Worm (Caenorhabditis elegans) whole organism, L2 larva: ENCODE data around the gene hrpa-2.

Experiments used
- C34F6.9 ChIP-seq: fragments of 150-350 bp; optimal IDR thresholded peaks from 2 replicates; lab custom pipeline; 2014; ENCODE audit warnings: missing biosample characterization, missing genetic modification characterization
- F13H6.1 ChIP-seq: sonication (generic microtip); optimal IDR thresholded peaks from 2 replicates; lab custom pipeline; 2016; ENCODE audit warnings: missing genetic modification characterization, missing compliant biosample characterization
- R02D3.7 ChIP-seq: fragments of 150-350 bp; optimal IDR thresholded peaks from 2 replicates; lab custom pipeline; 2014; ENCODE audit warnings: missing biosample characterization, missing genetic modification characterization
- ZK546.5 ChIP-seq: sonication (generic microtip); optimal IDR thresholded peaks from 2 replicates; lab custom pipeline; 2017; ENCODE audit warnings: missing biosample characterization, missing genetic modification characterization
- aly-2 ChIP-seq: fragments of 150-350 bp; optimal IDR thresholded peaks from 2 replicates; lab custom pipeline; 2014; ENCODE audit warnings: missing biosample characterization, missing genetic modification characterization
- ama-1 ChIP-seq: fragments of 150-350 bp; optimal IDR thresholded peaks from 2 replicates; lab custom pipeline; 2018; ENCODE audit warnings: inconsistent platforms
- blmp-1 ChIP-seq: sonication (generic microtip); optimal IDR thresholded peaks from 2 replicates; lab custom pipeline; 2017; ENCODE audit warnings: missing genetic modification characterization, mild to moderate bottlenecking, missing compliant biosample characterization, antibody characterized with exemption, moderate library complexity; ENCODE audit not compliant: insufficient read depth
- ceh-16 ChIP-seq: fragments of 150-350 bp; optimal IDR thresholded peaks from 2 replicates; lab custom pipeline; 2014; ENCODE audit warnings: missing biosample characterization, missing genetic modification characterization
- ceh-82 ChIP-seq: fragments of 150-350 bp; optimal IDR thresholded peaks from 2 replicates; lab custom pipeline; 2014; ENCODE audit warnings: missing biosample characterization, missing genetic modification characterization
- crh-2 ChIP-seq: sonication (generic microtip); optimal IDR thresholded peaks from 2 replicates; lab custom pipeline; 2017; ENCODE audit warnings: missing biosample characterization, missing genetic modification characterization
- dmd-4 ChIP-seq: sonication (generic microtip); optimal IDR thresholded peaks from 2 replicates; lab custom pipeline; 2017; ENCODE audit warnings: missing biosample characterization, missing genetic modification characterization
- egl-27 ChIP-seq: sonication (generic microtip); optimal IDR thresholded peaks from 3 replicates; lab custom pipeline; 2017; ENCODE audit warnings: missing biosample characterization, missing genetic modification reagents, missing genetic modification characterization
- elt-1 ChIP-seq: fragments of 150-350 bp; optimal IDR thresholded peaks from 2 replicates; lab custom pipeline; 2014; ENCODE audit warnings: missing biosample characterization, missing genetic modification characterization
- fos-1 ChIP-seq: fragments of 150-350 bp; optimal IDR thresholded peaks from 2 replicates; lab custom pipeline; 2014; ENCODE audit warnings: missing biosample characterization, missing genetic modification characterization
- gmeb-1 ChIP-seq: fragments of 150-350 bp; optimal IDR thresholded peaks from 2 replicates; lab custom pipeline; 2014; ENCODE audit warnings: missing biosample characterization, missing genetic modification characterization
- lin-11 ChIP-seq: fragments of 150-350 bp; sonication (generic microtip); optimal IDR thresholded peaks from 2 replicates; lab custom pipeline; 2014; ENCODE audit warnings: missing biosample characterization, missing genetic modification characterization, inconsistent platforms, mixed read lengths
- lin-13 ChIP-seq: fragments of 150-350 bp; optimal IDR thresholded peaks from 2 replicates; lab custom pipeline; 2014; ENCODE audit warnings: missing biosample characterization, missing genetic modification reagents, missing genetic modification characterization
- lin-39 ChIP-seq: fragments of 150-350 bp; optimal IDR thresholded peaks from 2 replicates; lab custom pipeline; 2014; ENCODE audit warnings: missing biosample characterization, missing genetic modification reagents, missing genetic modification characterization
- lsy-2 ChIP-seq, 2 experiments: fragments of 150-350 bp in 1 of 2; sonication (generic microtip) in 1 of 2; optimal IDR thresholded peaks; 2 replicates each; lab custom pipeline; 2014 to 2017; ENCODE audit warnings: missing biosample characterization in 2 of 2, missing genetic modification characterization in 2 of 2
- mab-5 ChIP-seq: fragments of 150-350 bp; optimal IDR thresholded peaks from 2 replicates; lab custom pipeline; 2014; ENCODE audit warnings: missing biosample characterization, missing genetic modification characterization
- mbf-1 ChIP-seq: sonication (generic microtip); optimal IDR thresholded peaks from 2 replicates; lab custom pipeline; 2017; ENCODE audit warnings: missing biosample characterization, missing genetic modification characterization
- mdl-1 ChIP-seq, 2 experiments: fragments of 150-350 bp in 1 of 2; sonication (generic microtip) in 1 of 2; optimal IDR thresholded peaks; 2 replicates each; lab custom pipeline; 2017; ENCODE audit warnings: missing biosample characterization in 2 of 2, missing genetic modification characterization in 2 of 2
- nhr-10 ChIP-seq: sonication (generic microtip); optimal IDR thresholded peaks from 2 replicates; lab custom pipeline; 2017; ENCODE audit warnings: missing biosample characterization, missing genetic modification characterization
- nhr-11 ChIP-seq: fragments of 150-350 bp; optimal IDR thresholded peaks from 2 replicates; lab custom pipeline; 2014; ENCODE audit warnings: missing biosample characterization, missing genetic modification characterization
- nhr-12 ChIP-seq: fragments of 150-350 bp; optimal IDR thresholded peaks from 2 replicates; lab custom pipeline; 2014; ENCODE audit warnings: missing biosample characterization, missing genetic modification characterization
- nhr-129 ChIP-seq: fragments of 150-350 bp; optimal IDR thresholded peaks from 2 replicates; lab custom pipeline; 2014; ENCODE audit warnings: missing biosample characterization, missing genetic modification characterization
- nhr-21 ChIP-seq: fragments of 150-350 bp; optimal IDR thresholded peaks from 2 replicates; lab custom pipeline; 2014; ENCODE audit warnings: missing biosample characterization, missing genetic modification characterization
- nhr-25 ChIP-seq: fragments of 150-350 bp; sonication (generic microtip); optimal IDR thresholded peaks from 3 replicates; lab custom pipeline; 2014; ENCODE audit warnings: missing biosample characterization, missing genetic modification characterization
- nhr-6 ChIP-seq: fragments of 150-350 bp; optimal IDR thresholded peaks from 2 replicates; lab custom pipeline; 2014; ENCODE audit warnings: missing biosample characterization, missing genetic modification characterization
- nhr-77 ChIP-seq: fragments of 150-350 bp; optimal IDR thresholded peaks from 2 replicates; lab custom pipeline; 2014; ENCODE audit warnings: missing biosample characterization, missing genetic modification characterization
- peb-1 ChIP-seq: fragments of 150-350 bp; optimal IDR thresholded peaks from 2 replicates; lab custom pipeline; 2014; ENCODE audit warnings: missing biosample characterization, missing genetic modification characterization
- sem-4 ChIP-seq: fragments of 150-350 bp; optimal IDR thresholded peaks from 2 replicates; lab custom pipeline; 2014; ENCODE audit warnings: missing biosample characterization, missing genetic modification reagents, missing genetic modification characterization
- skn-1 ChIP-seq: sonication (generic microtip); optimal IDR thresholded peaks from 2 replicates; lab custom pipeline; 2017; ENCODE audit warnings: missing biosample characterization, missing genetic modification characterization
- sma-9 ChIP-seq, 2 experiments: fragments of 150-350 bp in 1 of 2; sonication (generic microtip) in 1 of 2; optimal IDR thresholded peaks; 2 replicates each; lab custom pipeline; 2014 to 2016; ENCODE audit warnings: missing genetic modification characterization in 2 of 2, mild to moderate bottlenecking in 1 of 2, missing biosample characterization in 1 of 2, missing compliant biosample characterization in 1 of 2, missing genetic modification reagents in 1 of 2, moderate library complexity in 1 of 2
- snpc-4 ChIP-seq: fragments of 150-350 bp; optimal IDR thresholded peaks from 2 replicates; lab custom pipeline; 2014; ENCODE audit warnings: missing biosample characterization, missing genetic modification characterization
- unc-55 ChIP-seq: fragments of 150-350 bp; sonication (generic microtip); optimal IDR thresholded peaks from 3 replicates; lab custom pipeline; 2014; ENCODE audit warnings: missing biosample characterization, missing genetic modification reagents, missing genetic modification characterization
- zag-1 ChIP-seq: fragments of 150-350 bp; optimal IDR thresholded peaks from 2 replicates; lab custom pipeline; 2014; ENCODE audit warnings: missing biosample characterization, missing genetic modification characterization
- ztf-1 ChIP-seq: fragments of 200-800 bp; sonication (Bioruptor generic); conservative IDR thresholded peaks from 2 replicates; pipeline ENCODE4 v1.3.6; 2022; ENCODE audit warnings: missing genetic modification characterization, missing compliant biosample characterization
- ztf-11 ChIP-seq: sonication (generic microtip); optimal IDR thresholded peaks from 2 replicates; lab custom pipeline; 2017; ENCODE audit warnings: missing biosample characterization, missing genetic modification characterization
- ztf-4 ChIP-seq: fragments of 150-350 bp; optimal IDR thresholded peaks from 2 replicates; lab custom pipeline; 2014; ENCODE audit warnings: missing biosample characterization, missing genetic modification characterization

The hrpa-2 gene

DNA sequence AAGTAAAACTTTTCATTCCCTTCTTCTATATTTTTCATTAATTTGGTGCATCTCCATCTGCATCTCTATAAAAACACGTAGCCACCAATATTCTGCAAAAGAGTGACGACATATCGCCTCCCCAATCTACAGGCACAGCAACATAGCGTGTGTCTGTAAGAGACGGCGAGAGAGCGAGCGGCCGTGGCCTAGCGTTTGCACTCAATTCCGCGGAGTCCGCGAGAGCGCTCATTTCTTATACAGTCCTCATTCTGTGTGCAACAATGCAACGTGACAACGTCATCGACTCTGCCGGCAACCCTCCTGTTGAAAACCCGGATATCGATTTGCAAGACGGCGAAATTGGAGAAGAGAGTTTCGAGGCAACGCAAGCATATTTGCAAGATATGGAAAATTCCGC is 10.6 kb upstream of the hrpa-2 start, which contains the start of gene H28G03.2:
Gene H28G03.2, plus strand, starts transcription at position 200 of the 400 bp plus-strand sequence.
- TF ChIP-seq sma-9 (GFP tag; optimal IDR thresholded peaks at IDR 0.05; lab: Kevin White, UChicago) (peak; percentile 18), sma-9 (tag; optimal IDR thresholded peaks at IDR 0.05; lab: Kevin White, UChicago) (no peak), nhr-129 (peak; percentile 22), nhr-77 (tag; lab: Kevin White, UChicago) (no peak), crh-2 (tag; lab: Kevin White, UChicago) (no peak)

DNA sequence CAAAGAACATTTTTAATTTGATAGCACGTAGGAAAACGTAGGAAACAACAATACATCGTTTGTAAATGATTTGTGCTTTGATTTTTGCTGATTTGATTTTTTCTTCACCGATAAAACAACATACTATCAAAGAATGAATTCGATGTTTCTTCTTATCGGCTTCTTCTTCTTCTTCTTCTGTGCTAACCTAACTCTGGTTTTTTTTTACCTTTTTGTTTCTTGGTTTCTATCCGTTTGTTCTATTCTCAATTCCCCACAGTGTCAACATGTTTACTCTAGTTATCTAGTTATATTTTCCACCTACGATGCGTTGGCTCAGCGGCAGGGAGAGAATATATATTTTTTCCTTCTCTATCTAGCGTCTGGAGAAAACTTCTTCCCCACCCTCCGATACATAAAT is 8.3 kb upstream of the hrpa-2 start:
- TF ChIP-seq lin-13 (GFP tag; lab: Kevin White, UChicago) (no peak), R02D3.7 (tag; lab: Kevin White, UChicago) (no peak), ztf-4 (tag; lab: Kevin White, UChicago) (no peak), fos-1 (tag; lab: Kevin White, UChicago) (peak; percentile 14), mbf-1 (tag; lab: Kevin White, UChicago) (no peak), crh-2 (tag; lab: Kevin White, UChicago) (peak; percentile 13)

ce11 chrX:5208326-5208725 is 7.8 kb upstream of the hrpa-2 start:
- TF ChIP-seq nhr-129: peak; percentile 22
- TF ChIP-seq F13H6.1 (tag; lab: Kevin White, UChicago): peak; percentile 71
- TF ChIP-seq snpc-4: no peak
- no peak for TF ChIP-seq elt-1 (tag; lab: Kevin White, UChicago)
- TF ChIP-seq zag-1 (tag; lab: Kevin White, UChicago): no peak
- TF ChIP-seq fos-1 (tag; lab: Kevin White, UChicago): no peak
- TF ChIP-seq skn-1 (tag; lab: Kevin White, UChicago): no peak
- no peak for TF ChIP-seq ama-1 (lab: Kevin White, UChicago)
- no peak for TF ChIP-seq dmd-4
- peak in 1 of 2 experiments; percentile 8 for TF ChIP-seq lsy-2 (tag; optimal IDR thresholded peaks at IDR 0.05; lab: Kevin White, UChicago)

DNA sequence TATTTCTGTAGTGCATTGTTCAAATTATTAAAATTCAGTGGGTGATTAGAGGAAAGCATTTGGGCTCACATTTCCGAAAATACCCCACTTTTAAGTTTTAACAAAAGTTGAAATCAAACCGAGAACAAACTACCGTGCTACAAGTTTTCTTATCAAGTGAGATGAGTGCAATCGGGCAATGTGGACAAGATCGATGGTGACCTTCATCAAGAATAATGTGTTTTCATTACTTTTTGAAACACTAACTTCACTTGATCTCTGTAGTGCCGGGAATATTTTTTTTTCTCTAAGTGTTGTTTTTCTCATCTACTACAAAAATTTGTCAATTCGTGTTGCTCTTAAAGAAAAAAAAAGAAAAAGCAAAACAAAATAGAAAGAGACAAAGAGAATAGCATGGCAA is 7.3 kb upstream of the hrpa-2 start:
- TF ChIP-seq ceh-16 (tag; lab: Kevin White, UChicago): no peak
- no peak for TF ChIP-seq lin-11 (tag; lab: Kevin White, UChicago)
- TF ChIP-seq R02D3.7 (tag; lab: Kevin White, UChicago): no peak
- no peak for TF ChIP-seq crh-2 (tag; lab: Kevin White, UChicago)
- no peak for TF ChIP-seq unc-55 (GFP tag; lab: Kevin White, UChicago)
- TF ChIP-seq nhr-10: no peak
- peak; percentile 32 for TF ChIP-seq blmp-1 (tag; lab: Kevin White, UChicago)
- TF ChIP-seq sem-4: no peak
- no peak for TF ChIP-seq elt-1 (tag; lab: Kevin White, UChicago)
- no peak for TF ChIP-seq nhr-6 (tag; lab: Kevin White, UChicago)
- TF ChIP-seq mdl-1 (tag; optimal IDR thresholded peaks at IDR 0.05; lab: Kevin White, UChicago): no peak
- TF ChIP-seq ZK546.5 (tag; lab: Kevin White, UChicago): no peak
- TF ChIP-seq sma-9 (GFP tag; optimal IDR thresholded peaks at IDR 0.05; lab: Kevin White, UChicago): peak; percentile 40
- TF ChIP-seq sma-9 (tag; optimal IDR thresholded peaks at IDR 0.05; lab: Kevin White, UChicago): no peak
- TF ChIP-seq ceh-82 (tag; lab: Kevin White, UChicago): no peak
- peak; percentile 28 for TF ChIP-seq fos-1 (tag; lab: Kevin White, UChicago)
- TF ChIP-seq nhr-11 (tag; lab: Kevin White, UChicago): no peak
- no peak for TF ChIP-seq ama-1 (lab: Kevin White, UChicago)
- no peak for TF ChIP-seq zag-1 (tag; lab: Kevin White, UChicago)
- no peak for TF ChIP-seq peb-1 (tag; lab: Kevin White, UChicago)
- no peak for TF ChIP-seq egl-27 (tag; lab: Kevin White, UChicago)
- TF ChIP-seq nhr-77 (tag; lab: Kevin White, UChicago): no peak
- TF ChIP-seq, all 48 proteins: peak for 3

DNA sequence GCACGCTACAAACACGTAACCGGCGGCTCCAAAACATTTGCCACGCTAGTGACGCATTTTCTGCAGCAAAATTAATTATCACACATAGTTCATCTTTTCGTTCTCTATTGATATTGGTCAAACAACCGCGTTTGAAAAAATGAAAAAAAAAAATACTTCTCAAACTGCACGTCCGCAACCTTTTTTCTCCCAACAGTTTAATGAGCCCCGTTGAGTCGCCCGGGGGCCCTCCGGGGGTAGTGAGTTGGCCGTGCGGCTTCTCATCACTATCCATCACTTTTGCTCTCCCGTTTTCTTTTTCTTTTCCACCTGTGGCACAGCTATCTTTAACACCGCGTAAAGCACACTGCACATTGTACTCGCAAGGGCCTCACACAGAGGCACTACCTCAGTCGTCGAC is 6.7 kb upstream of the hrpa-2 start:
- TF ChIP-seq ztf-11 (tag; lab: Kevin White, UChicago): no peak
- no peak for TF ChIP-seq nhr-12
- TF ChIP-seq ztf-1: no peak
- no peak for TF ChIP-seq mdl-1 (tag; optimal IDR thresholded peaks at IDR 0.05; lab: Kevin White, UChicago)
- TF ChIP-seq R02D3.7 (tag; lab: Kevin White, UChicago): no peak
- TF ChIP-seq mbf-1 (tag; lab: Kevin White, UChicago): no peak
- TF ChIP-seq ceh-82 (tag; lab: Kevin White, UChicago): no peak
- TF ChIP-seq egl-27 (tag; lab: Kevin White, UChicago): no peak
- no peak for TF ChIP-seq gmeb-1
- no peak for TF ChIP-seq fos-1 (tag; lab: Kevin White, UChicago)
- no peak for TF ChIP-seq nhr-77 (tag; lab: Kevin White, UChicago)
- no peak for TF ChIP-seq zag-1 (tag; lab: Kevin White, UChicago)
- TF ChIP-seq nhr-25 (tag; lab: Kevin White, UChicago): no peak
- TF ChIP-seq lsy-2 (tag; optimal IDR thresholded peaks at IDR 0.05; lab: Kevin White, UChicago): peak in 1 of 2 experiments; percentile 38
- no peak for TF ChIP-seq ama-1 (lab: Kevin White, UChicago)
- TF ChIP-seq nhr-11 (tag; lab: Kevin White, UChicago): no peak
- no peak for TF ChIP-seq mab-5 (tag; lab: Kevin White, UChicago)
- TF ChIP-seq C34F6.9 (tag; lab: Kevin White, UChicago): peak; percentile 25
- TF ChIP-seq elt-1 (tag; lab: Kevin White, UChicago): no peak
- TF ChIP-seq nhr-21: no peak
- TF ChIP-seq unc-55 (GFP tag; lab: Kevin White, UChicago): no peak
- TF ChIP-seq aly-2 (tag; lab: Kevin White, UChicago): no peak
- no peak for TF ChIP-seq lin-39 (tag; lab: Kevin White, UChicago)
- TF ChIP-seq ZK546.5 (tag; lab: Kevin White, UChicago): no peak
- TF ChIP-seq nhr-6 (tag; lab: Kevin White, UChicago): no peak
- peak; percentile 59 for TF ChIP-seq F13H6.1 (tag; lab: Kevin White, UChicago)
